Worm (Caenorhabditis elegans) whole organism, L2 larva: ENCODE data around the gene F10E7.5.
A peak's percentile ranks its signal among the peaks of the same experiment; 100 is the strongest.

Source experiments
- F13H6.1 ChIP-seq: sonication (generic microtip); optimal IDR thresholded peaks from 2 replicates; lab custom pipeline; 2016; ENCODE audit warnings: missing genetic modification characterization, missing compliant biosample characterization
- R02D3.7 ChIP-seq: fragments of 150-350 bp; optimal IDR thresholded peaks from 2 replicates; lab custom pipeline; 2014; ENCODE audit warnings: missing biosample characterization, missing genetic modification characterization
- alr-1 ChIP-seq: fragments of 150-350 bp; optimal IDR thresholded peaks from 2 replicates; lab custom pipeline; 2014; ENCODE audit warnings: missing biosample characterization, missing genetic modification characterization
- ama-1 ChIP-seq: fragments of 150-350 bp; optimal IDR thresholded peaks from 2 replicates; lab custom pipeline; 2018; ENCODE audit warnings: inconsistent platforms
- ceh-16 ChIP-seq: fragments of 150-350 bp; optimal IDR thresholded peaks from 2 replicates; lab custom pipeline; 2014; ENCODE audit warnings: missing biosample characterization, missing genetic modification characterization
- ceh-82 ChIP-seq: fragments of 150-350 bp; optimal IDR thresholded peaks from 2 replicates; lab custom pipeline; 2014; ENCODE audit warnings: missing biosample characterization, missing genetic modification characterization
- lsy-2 ChIP-seq, 2 experiments: fragments of 150-350 bp in 1 of 2; sonication (generic microtip) in 1 of 2; optimal IDR thresholded peaks; 2 replicates each; lab custom pipeline; 2014 to 2017; ENCODE audit warnings: missing biosample characterization in 2 of 2, missing genetic modification characterization in 2 of 2
- nhr-237 ChIP-seq: fragments of 150-350 bp; optimal IDR thresholded peaks from 2 replicates; lab custom pipeline; 2014; ENCODE audit warnings: missing biosample characterization, missing genetic modification characterization
- nhr-77 ChIP-seq: fragments of 150-350 bp; optimal IDR thresholded peaks from 2 replicates; lab custom pipeline; 2014; ENCODE audit warnings: missing biosample characterization, missing genetic modification characterization
- skn-1 ChIP-seq: sonication (generic microtip); optimal IDR thresholded peaks from 2 replicates; lab custom pipeline; 2017; ENCODE audit warnings: missing biosample characterization, missing genetic modification characterization
- unc-55 ChIP-seq: fragments of 150-350 bp; sonication (generic microtip); optimal IDR thresholded peaks from 3 replicates; lab custom pipeline; 2014; ENCODE audit warnings: missing biosample characterization, missing genetic modification reagents, missing genetic modification characterization
- unc-62 ChIP-seq: fragments of 150-350 bp; optimal IDR thresholded peaks from 2 replicates; lab custom pipeline; 2014; ENCODE audit warnings: missing biosample characterization, missing genetic modification reagents, missing genetic modification characterization
- ztf-11 ChIP-seq: sonication (generic microtip); optimal IDR thresholded peaks from 2 replicates; lab custom pipeline; 2017; ENCODE audit warnings: missing biosample characterization, missing genetic modification characterization
- ztf-4 ChIP-seq: fragments of 150-350 bp; optimal IDR thresholded peaks from 2 replicates; lab custom pipeline; 2014; ENCODE audit warnings: missing biosample characterization, missing genetic modification characterization

- TF ChIP-seq ama-1 (lab: Kevin White, UChicago) = no peak
- TF ChIP-seq alr-1 = no peak
- TF ChIP-seq unc-55 (GFP tag; lab: Kevin White, UChicago) = peak; percentile 45
- no peak for TF ChIP-seq ztf-11 (tag; lab: Kevin White, UChicago)
- peak in 1 of 2 experiments; percentile 35 for TF ChIP-seq lsy-2 (tag; optimal IDR thresholded peaks at IDR 0.05; lab: Kevin White, UChicago)
- TF ChIP-seq skn-1 = no peak
- TF ChIP-seq ztf-4 (tag; lab: Kevin White, UChicago) = no peak
- TF ChIP-seq F13H6.1 (tag; lab: Kevin White, UChicago) = no peak
- no peak for TF ChIP-seq nhr-237 (tag; lab: Kevin White, UChicago)
- TF ChIP-seq unc-62 = no peak
- no peak for TF ChIP-seq ceh-82
- no peak for TF ChIP-seq nhr-77 (tag; lab: Kevin White, UChicago)
- TF ChIP-seq ceh-16 = no peak
- TF ChIP-seq R02D3.7 = no peak
Measured at ce11 chrII:7111012-7111656, 644 bp upstream of the F10E7.5 start.
